Worm (Caenorhabditis elegans) whole organism, mixed stage, embryonic: ENCODE results near the gene hex-3.

Experiments
- elt-1 ChIP-seq: sonication (generic microtip); optimal IDR thresholded peaks from 2 replicates; lab custom pipeline; 2017; ENCODE audit warnings: missing genetic modification characterization, mild to moderate bottlenecking, missing compliant biosample characterization, antibody characterized with exemption, moderate library complexity, borderline replicate concordance; ENCODE audit not compliant: insufficient read depth
- elt-3 ChIP-seq: fragments of 150-350 bp; optimal IDR thresholded peaks from 2 replicates; lab custom pipeline; 2014; ENCODE audit warnings: missing biosample characterization, missing genetic modification characterization
- lsy-2 ChIP-seq: fragments of 150-350 bp; optimal IDR thresholded peaks from 2 replicates; lab custom pipeline; 2014; ENCODE audit warnings: missing biosample characterization, missing genetic modification characterization
- mab-5 ChIP-seq: fragments of 150-350 bp; optimal IDR thresholded peaks from 2 replicates; lab custom pipeline; 2014; ENCODE audit warnings: missing biosample characterization, missing genetic modification characterization
- nhr-12 ChIP-seq: fragments of 150-350 bp; optimal IDR thresholded peaks from 2 replicates; lab custom pipeline; 2014; ENCODE audit warnings: missing biosample characterization, missing genetic modification characterization
- nhr-237 ChIP-seq: fragments of 150-350 bp; optimal IDR thresholded peaks from 2 replicates; lab custom pipeline; 2014; ENCODE audit warnings: missing biosample characterization, missing genetic modification characterization
- nhr-76 ChIP-seq: sonication (generic microtip); optimal IDR thresholded peaks from 2 replicates; lab custom pipeline; 2017; ENCODE audit warnings: missing biosample characterization, missing genetic modification characterization
- pha-4 ChIP-seq: fragments of 150-350 bp; optimal IDR thresholded peaks from 2 replicates; lab custom pipeline; 2018; ENCODE audit warnings: missing biosample characterization, missing genetic modification reagents, missing genetic modification characterization
- unc-39 ChIP-seq: fragments of 150-350 bp; optimal IDR thresholded peaks from 2 replicates; lab custom pipeline; 2014; ENCODE audit warnings: missing biosample characterization, missing genetic modification characterization

DNA sequence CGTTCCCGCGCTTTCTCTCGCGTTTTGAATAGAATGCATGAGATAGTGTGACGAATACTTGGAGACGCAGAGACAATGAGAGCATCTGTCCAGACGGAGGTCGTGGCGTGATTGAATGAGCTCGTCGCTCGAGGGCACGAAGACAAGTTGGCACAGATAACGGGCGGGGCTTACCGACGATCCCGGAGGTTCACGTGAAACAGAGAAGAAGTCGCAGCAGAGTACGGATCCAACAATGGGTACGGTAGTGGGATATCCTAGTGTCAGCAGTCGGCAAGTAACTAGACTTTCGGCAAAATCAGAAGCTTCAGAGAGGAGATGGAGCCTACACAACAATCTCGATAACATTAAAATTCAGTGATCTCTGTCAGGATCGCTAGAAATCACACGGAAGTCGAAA is 29.2 kb upstream of the hex-3 start:
- TF ChIP-seq mab-5 (no peak), unc-39 (tag; lab: Kevin White, UChicago) (no peak), nhr-12 (no peak), nhr-76 (tag; lab: Kevin White, UChicago) (no peak), elt-1 (tag; lab: Kevin White, UChicago) (no peak), pha-4 (tag; lab: Kevin White, UChicago) (no peak), elt-3 (tag; lab: Kevin White, UChicago) (no peak), nhr-237 (tag; lab: Kevin White, UChicago) (no peak), lsy-2 (tag; lab: Kevin White, UChicago) (no peak)
